Fruit fly (Drosophila melanogaster) whole organism, embryonic: ENCODE measurements around the gene gry.

Source experiments
- Abd-B ChIP-seq: fragments of 200-800 bp; sonication (Bioruptor generic); optimal IDR thresholded peaks from 2 replicates; lab custom pipeline; 2018; ENCODE audit warnings: missing biosample characterization, mild to moderate bottlenecking, missing genetic modification characterization, moderate library complexity
- CG10147 ChIP-seq: fragments of 200-800 bp; sonication (Bioruptor generic); optimal IDR thresholded peaks from 2 replicates; lab custom pipeline; 2019; ENCODE audit warnings: missing biosample characterization, mild to moderate bottlenecking, missing genetic modification characterization, moderate library complexity
- CG10321 ChIP-seq: fragments of 200-800 bp; sonication (Bioruptor generic); IDR thresholded peaks from 2 replicates; pipeline ENCODE4 v1.3.6; 2022; ENCODE audit warnings: missing biosample characterization, missing genetic modification characterization
- CG10543 ChIP-seq: fragments of 200-800 bp; sonication (Bioruptor generic); optimal IDR thresholded peaks from 3 replicates; lab custom pipeline; 2017; ENCODE audit warnings: missing biosample characterization, mild to moderate bottlenecking, missing genetic modification characterization, moderate library complexity
- CG11398 ChIP-seq: fragments of 200-800 bp; sonication (Bioruptor generic); optimal IDR thresholded peaks from 2 replicates; lab custom pipeline; 2016; ENCODE audit warnings: missing biosample characterization, missing genetic modification characterization
- CG11560 ChIP-seq: fragments of 200-800 bp; sonication (Bioruptor generic); IDR thresholded peaks from 3 replicates; pipeline ENCODE4 v1.3.6; 2022; ENCODE audit warnings: missing biosample characterization, missing genetic modification characterization
- CG11695 ChIP-seq: fragments of 200-800 bp; sonication (Bioruptor generic); IDR thresholded peaks from 3 replicates; pipeline ENCODE4 v1.3.6; 2022; ENCODE audit warnings: missing biosample characterization, missing genetic modification characterization
- CG11696 ChIP-seq: fragments of 200-800 bp; sonication (Bioruptor generic); IDR thresholded peaks from 2 replicates; pipeline ENCODE4 v1.3.6; 2022; ENCODE audit warnings: missing biosample characterization, missing genetic modification characterization
- CG11723 ChIP-seq: fragments of 200-800 bp; sonication (Bioruptor generic); optimal IDR thresholded peaks from 2 replicates; lab custom pipeline; 2017; ENCODE audit warnings: missing biosample characterization, mild to moderate bottlenecking, missing genetic modification characterization
- CG1233 ChIP-seq: fragments of 200-800 bp; sonication (Bioruptor generic); optimal IDR thresholded peaks from 4 replicates; lab custom pipeline; 2018; ENCODE audit warnings: missing biosample characterization, mild to moderate bottlenecking, missing genetic modification characterization
- CG12659 ChIP-seq: fragments of 200-800 bp; sonication (Bioruptor generic); optimal IDR thresholded peaks from 3 replicates; lab custom pipeline; 2017; ENCODE audit warnings: mild to moderate bottlenecking, missing biosample characterization, missing genetic modification reagents, missing genetic modification characterization
- CG12769 ChIP-seq: fragments of 200-800 bp; sonication (Bioruptor generic); optimal IDR thresholded peaks from 2 replicates; lab custom pipeline; 2019; ENCODE audit warnings: missing biosample characterization, mild to moderate bottlenecking, missing genetic modification characterization, moderate library complexity
- CG13296 ChIP-seq: fragments of 200-800 bp; sonication (Bioruptor generic); optimal IDR thresholded peaks from 3 replicates; lab custom pipeline; 2018; ENCODE audit warnings: missing biosample characterization, mild to moderate bottlenecking, missing genetic modification characterization
- CG17186 ChIP-seq: fragments of 200-800 bp; sonication (Bioruptor generic); optimal IDR thresholded peaks from 3 replicates; lab custom pipeline; 2017; ENCODE audit warnings: missing biosample characterization, missing genetic modification reagents, missing genetic modification characterization
- CG17328 ChIP-seq: fragments of 200-800 bp; sonication (Bioruptor generic); IDR thresholded peaks from 2 replicates; pipeline ENCODE4 v1.3.6; 2022; ENCODE audit warnings: missing biosample characterization, missing genetic modification characterization
- CG17612 ChIP-seq: fragments of 200-800 bp; sonication (Bioruptor generic); IDR thresholded peaks from 2 replicates; pipeline ENCODE4 v1.3.6; 2022; ENCODE audit warnings: missing biosample characterization, missing genetic modification characterization
- CG31388 ChIP-seq: fragments of 200-800 bp; sonication (Bioruptor generic); optimal IDR thresholded peaks from 2 replicates; lab custom pipeline; 2016; ENCODE audit warnings: missing biosample characterization, missing genetic modification characterization
- CG31441 ChIP-seq: fragments of 200-800 bp; sonication (Bioruptor generic); IDR thresholded peaks from 2 replicates; pipeline ENCODE4 v1.3.6; 2022; ENCODE audit warnings: missing biosample characterization, missing genetic modification characterization
- CG32767 ChIP-seq: fragments of 200-800 bp; sonication (Bioruptor generic); IDR thresholded peaks from 2 replicates; pipeline ENCODE4 v1.3.6; 2022; ENCODE audit warnings: missing biosample characterization, missing genetic modification characterization
- CG6791 ChIP-seq: fragments of 200-800 bp; sonication (Bioruptor generic); IDR thresholded peaks from 3 replicates; pipeline ENCODE4 v1.3.6; 2022; ENCODE audit warnings: missing biosample characterization, missing genetic modification characterization; ENCODE audit not compliant: partially characterized antibody
- CG9876 ChIP-seq: fragments of 200-800 bp; sonication (Bioruptor generic); optimal IDR thresholded peaks from 2 replicates; lab custom pipeline; 2016; ENCODE audit warnings: missing biosample characterization, missing genetic modification characterization
- Chrac-16 ChIP-seq: fragments of 200-800 bp; sonication (Bioruptor generic); optimal IDR thresholded peaks from 3 replicates; lab custom pipeline; 2016; ENCODE audit warnings: missing biosample characterization, missing genetic modification characterization
- D ChIP-seq, 2 experiments: fragments of 200-800 bp in 1 of 2; fragments of >200 bp in 1 of 2; sonication (Bioruptor generic) in 1 of 2; optimal IDR thresholded peaks; 2 replicates in 1 of 2; 3 replicates in 1 of 2; lab custom pipeline; 2017; ENCODE audit warnings: mild to moderate bottlenecking in 1 of 2, missing biosample characterization in 1 of 2, missing genetic modification characterization in 1 of 2, missing genetic modification reagents in 1 of 2
- Dll ChIP-seq: fragments of 200-800 bp; sonication (Bioruptor generic); IDR thresholded peaks from 4 replicates; pipeline ENCODE4 v1.3.6; 2022; ENCODE audit warnings: missing biosample characterization, missing genetic modification characterization; ENCODE audit not compliant: partially characterized antibody
- HLH4C ChIP-seq: fragments of 200-800 bp; sonication (Bioruptor generic); IDR thresholded peaks from 3 replicates; pipeline ENCODE4 v1.3.6; 2022; ENCODE audit warnings: missing biosample characterization, missing genetic modification characterization; ENCODE audit not compliant: partially characterized antibody
- Hey ChIP-seq: fragments of 200-800 bp; sonication (Bioruptor generic); optimal IDR thresholded peaks from 3 replicates; lab custom pipeline; 2018; ENCODE audit warnings: missing biosample characterization, mild to moderate bottlenecking, missing genetic modification characterization
- Hr3 ChIP-seq: fragments of 200-800 bp; sonication (Bioruptor generic); optimal IDR thresholded peaks from 3 replicates; lab custom pipeline; 2016; ENCODE audit warnings: missing biosample characterization, missing genetic modification characterization
- Max ChIP-seq: fragments of 200-800 bp; sonication (Bioruptor generic); optimal IDR thresholded peaks from 2 replicates; lab custom pipeline; 2016; ENCODE audit warnings: missing biosample characterization, mild to moderate bottlenecking, missing genetic modification characterization
- NC2β ChIP-seq: fragments of 200-800 bp; sonication (Bioruptor generic); optimal IDR thresholded peaks from 2 replicates; lab custom pipeline; 2016; ENCODE audit warnings: missing biosample characterization, missing genetic modification characterization
- Poxn ChIP-seq: fragments of 200-800 bp; sonication (Bioruptor generic); IDR thresholded peaks from 2 replicates; pipeline ENCODE4 v1.3.6; 2022; ENCODE audit warnings: missing biosample characterization, missing genetic modification characterization
- Rx ChIP-seq: fragments of 200-800 bp; sonication (Bioruptor generic); IDR thresholded peaks from 2 replicates; pipeline ENCODE4 v1.3.6; 2022; ENCODE audit warnings: missing biosample characterization, missing genetic modification characterization
- Scr ChIP-seq: fragments of 200-800 bp; sonication (Bioruptor generic); IDR thresholded peaks from 2 replicates; pipeline ENCODE4 v1.3.6; 2022; ENCODE audit warnings: missing biosample characterization, missing genetic modification characterization; ENCODE audit not compliant: partially characterized antibody
- Sox100B ChIP-seq: fragments of 200-800 bp; sonication (Bioruptor generic); optimal IDR thresholded peaks from 3 replicates; lab custom pipeline; 2018; ENCODE audit warnings: missing biosample characterization, mild to moderate bottlenecking, missing genetic modification characterization
- Sox102F ChIP-seq: fragments of 200-800 bp; sonication (Bioruptor generic); optimal IDR thresholded peaks from 2 replicates; lab custom pipeline; 2018; ENCODE audit warnings: missing biosample characterization, mild to moderate bottlenecking, missing genetic modification characterization, moderate library complexity
- Spps ChIP-seq: fragments of 200-800 bp; sonication (Bioruptor generic); optimal IDR thresholded peaks from 2 replicates; lab custom pipeline; 2018; ENCODE audit warnings: missing biosample characterization, mild to moderate bottlenecking, missing genetic modification characterization
- az2 ChIP-seq: fragments of 200-800 bp; sonication (Bioruptor generic); optimal IDR thresholded peaks from 3 replicates; lab custom pipeline; 2016; ENCODE audit warnings: missing biosample characterization, missing genetic modification characterization
- chn ChIP-seq: fragments of 200-800 bp; sonication (Bioruptor generic); optimal IDR thresholded peaks from 2 replicates; lab custom pipeline; 2016; ENCODE audit warnings: missing biosample characterization, missing genetic modification characterization
- dmrt11E ChIP-seq: fragments of 200-800 bp; sonication (Bioruptor generic); optimal IDR thresholded peaks from 3 replicates; lab custom pipeline; 2018; ENCODE audit warnings: missing biosample characterization, mild to moderate bottlenecking, missing genetic modification characterization, moderate library complexity
- ftz-f1 ChIP-seq: fragments of 200-800 bp; sonication (Bioruptor generic); optimal IDR thresholded peaks from 2 replicates; lab custom pipeline; 2016; ENCODE audit warnings: missing biosample characterization, missing genetic modification characterization
- ind ChIP-seq: fragments of 200-800 bp; sonication (Bioruptor generic); optimal IDR thresholded peaks from 3 replicates; lab custom pipeline; 2016; ENCODE audit warnings: missing biosample characterization, missing genetic modification characterization
- oc ChIP-seq: fragments of 200-800 bp; sonication (Bioruptor generic); optimal IDR thresholded peaks from 2 replicates; lab custom pipeline; 2018; ENCODE audit warnings: missing biosample characterization, mild to moderate bottlenecking, missing genetic modification characterization, moderate library complexity
- pita ChIP-seq: fragments of 200-800 bp; sonication (Bioruptor generic); optimal IDR thresholded peaks from 2 replicates; lab custom pipeline; 2017; ENCODE audit warnings: missing biosample characterization, mild to moderate bottlenecking, missing genetic modification characterization
- ranshi ChIP-seq: fragments of 200-800 bp; sonication (Bioruptor generic); IDR thresholded peaks from 2 replicates; pipeline ENCODE4 v1.3.6; 2022; ENCODE audit warnings: missing biosample characterization, missing genetic modification characterization
- salm ChIP-seq: fragments of 200-800 bp; sonication (Bioruptor generic); optimal IDR thresholded peaks from 2 replicates; lab custom pipeline; 2018; ENCODE audit warnings: missing biosample characterization, mild to moderate bottlenecking, missing genetic modification characterization
- sqz ChIP-seq: fragments of 200-800 bp; sonication (Bioruptor generic); optimal IDR thresholded peaks from 3 replicates; lab custom pipeline; 2018; ENCODE audit warnings: missing biosample characterization, mild to moderate bottlenecking, missing genetic modification characterization
- tgo ChIP-seq: fragments of 200-800 bp; sonication (Bioruptor generic); IDR thresholded peaks from 3 replicates; pipeline ENCODE4 v1.3.6; 2022; ENCODE audit warnings: missing biosample characterization, missing genetic modification characterization
- tio ChIP-seq: fragments of 200-800 bp; sonication (Bioruptor generic); optimal IDR thresholded peaks from 2 replicates; lab custom pipeline; 2017; ENCODE audit warnings: missing biosample characterization, missing genetic modification characterization, inconsistent platforms
- ttk ChIP-seq: fragments of 200-800 bp; sonication (Bioruptor generic); IDR thresholded peaks from 2 replicates; pipeline ENCODE4 v2.1.2; 2022; ENCODE audit warnings: missing biosample characterization, missing genetic modification characterization

Gene gry

dm6 chr3L:3224740-3225719 lies 26.1 kb downstream of the gry start, which contains the start of gene Larp4B (continued):
- TF ChIP-seq D (optimal IDR thresholded peaks at IDR 0.05; lab: Kevin White, UChicago) (peak; percentile 30), D (GFP tag; optimal IDR thresholded peaks at IDR 0.05; lab: Kevin White, UChicago) (no peak), pita (GFP tag; lab: Kevin White, UChicago) (peak; percentile 86), CG11696 (GFP tag; lab: Robert Waterston, UW) (no peak), ftz-f1 (GFP tag; lab: Kevin White, UChicago) (no peak), CG32767 (no peak), CG17328 (no peak), ind (GFP tag; lab: Kevin White, UChicago) (no peak), Hr3 (GFP tag; lab: Kevin White, UChicago) (no peak), sqz (GFP tag; lab: Kevin White, UChicago) (peak; percentile 77), tio (GFP tag; lab: Kevin White, UChicago) (no peak), CG11723 (GFP tag; lab: Kevin White, UChicago) (no peak), CG17612 (no peak), CG17186 (peak; percentile 42), Sox102F (GFP tag; lab: Kevin White, UChicago) (no peak), dmrt11E (no peak), CG12659 (peak; percentile 27), Rx (GFP tag; lab: Robert Waterston, UW) (no peak), Chrac-16 (no peak), CG11695 (GFP tag; lab: Robert Waterston, UW) (no peak), az2 (GFP tag; lab: Kevin White, UChicago) (no peak), CG12769 (tag; lab: Kevin White, UChicago) (no peak), CG11560 (tag; lab: Robert Waterston, UW) (no peak), CG9876 (GFP tag; lab: Kevin White, UChicago) (no peak), CG10147 (GFP tag; lab: Kevin White, UChicago) (peak; percentile 22), oc (tag; lab: Kevin White, UChicago) (no peak), Dll (GFP tag; lab: Robert Waterston, UW) (peak; percentile 77), CG6791 (GFP tag; lab: Robert Waterston, UW) (peak; percentile 50), CG13296 (GFP tag; lab: Kevin White, UChicago) (no peak), Hey (tag; lab: Kevin White, UChicago) (no peak), Poxn (no peak), salm (peak; percentile 8), CG10321 (no peak), CG31388 (GFP tag; lab: Kevin White, UChicago) (no peak), ttk (no peak), CG1233 (GFP tag; lab: Kevin White, UChicago) (no peak), Abd-B (GFP tag; lab: Kevin White, UChicago) (no peak), CG11398 (GFP tag; lab: Kevin White, UChicago) (no peak), ranshi (GFP tag; lab: Robert Waterston, UW) (no peak), Scr (GFP tag; lab: Robert Waterston, UW) (peak; percentile 72), Max (GFP tag; lab: Kevin White, UChicago) (peak; percentile 22), Spps (tag; lab: Kevin White, UChicago) (no peak), chn (GFP tag; lab: Kevin White, UChicago) (peak; percentile 13), CG10543 (GFP tag; lab: Kevin White, UChicago) (no peak), Sox100B (GFP tag; lab: Kevin White, UChicago) (no peak), NC2β (GFP tag; lab: Kevin White, UChicago) (peak; percentile 25), HLH4C (peak; percentile 55; the same call in 2 of the 3 replicates), tgo (GFP tag; lab: Robert Waterston, UW) (no peak), CG31441 (no peak)
